ENCODE assay signal across 4 fruit fly cellular contexts in genomic region chr4:70127-70904, dm6.
TF ChIP-seq lines count a peak whose summit lies in the region.

No protein-coding gene starts in this region.

- TF ChIP-seq CTCF in whole organism, embryonic (GFP tag; optimal IDR thresholded peaks at IDR 0.05; lab: Kevin White, UChicago): no peak

TF ChIP-seq in whole organism, adult, 20 proteins besides CTCF, POLR2A, EP300 and RAD21:
- TF ChIP-seq kay (GFP tag; lab: Kevin White, UChicago; ENCODE audit: borderline replicate concordance) (peak; percentile 95), toe (GFP tag; optimal IDR thresholded peaks at IDR 0.05; lab: Kevin White, UChicago) (no peak), tj (GFP tag; optimal IDR thresholded peaks at IDR 0.05; lab: Kevin White, UChicago) (peak; percentile 66)

TF ChIP-seq in whole organism, embryonic, 481 proteins besides CTCF, POLR2A, EP300 and RAD21 (continues in another document):
- TF ChIP-seq bowl (GFP tag; IDR thresholded peaks at IDR 0.05; lab: Robert Waterston, UW) (no peak), CG18764 (GFP tag; optimal IDR thresholded peaks at IDR 0.05; lab: Kevin White, UChicago) (no peak), lilli (GFP tag; optimal IDR thresholded peaks at IDR 0.05; lab: Kevin White, UChicago) (no peak), hkb (optimal IDR thresholded peaks at IDR 0.05; lab: Kevin White, UChicago) (no peak), hkb (GFP tag; IDR thresholded peaks at IDR 0.05; lab: Robert Waterston, UW) (0 out of 2 replicates have a peak, but pooled peaks have one; percentile 8), CG8089 (GFP tag; optimal IDR thresholded peaks at IDR 0.05; lab: Kevin White, UChicago) (peak; percentile 19), bab2 (GFP tag; optimal IDR thresholded peaks at IDR 0.05; lab: Kevin White, UChicago) (no peak), CG31441 (GFP tag; IDR thresholded peaks at IDR 0.05; lab: Robert Waterston, UW) (no peak), CG17359 (tag; optimal IDR thresholded peaks at IDR 0.05; lab: Kevin White, UChicago) (no peak), Pdp1 (GFP tag; optimal IDR thresholded peaks at IDR 0.05; lab: Kevin White, UChicago) (peak in 1 of 2 experiments; percentile 24), cg (GFP tag; optimal IDR thresholded peaks at IDR 0.05; lab: Kevin White, UChicago) (peak; percentile 76), crol (GFP tag; IDR thresholded peaks at IDR 0.05; lab: Robert Waterston, UW) (no peak), CG13296 (GFP tag; optimal IDR thresholded peaks at IDR 0.05; lab: Kevin White, UChicago) (peak; percentile 42), CG12071 (GFP tag; optimal IDR thresholded peaks at IDR 0.05; lab: Kevin White, UChicago) (no peak), CG32772 (GFP tag; IDR thresholded peaks at IDR 0.05; lab: Robert Waterston, UW) (no peak), kni (GFP tag; optimal IDR thresholded peaks at IDR 0.05; lab: Kevin White, UChicago) (peak; percentile 76), ro (GFP tag; IDR thresholded peaks at IDR 0.05; lab: Robert Waterston, UW) (no peak), gro (GFP tag; optimal IDR thresholded peaks at IDR 0.05; lab: Kevin White, UChicago) (no peak), CG15514 (GFP tag; optimal IDR thresholded peaks at IDR 0.05; lab: Kevin White, UChicago) (no peak), CG18262 (tag; optimal IDR thresholded peaks at IDR 0.05; lab: Kevin White, UChicago) (no peak), HmgD (GFP tag; optimal IDR thresholded peaks at IDR 0.05; lab: Kevin White, UChicago) (no peak), nerfin-2 (GFP tag; IDR thresholded peaks at IDR 0.05; lab: Robert Waterston, UW; ENCODE audit: partially characterized antibody) (no peak), crp (GFP tag; optimal IDR thresholded peaks at IDR 0.05; lab: Kevin White, UChicago) (no peak), org-1 (GFP tag; optimal IDR thresholded peaks at IDR 0.05; lab: Kevin White, UChicago) (no peak), Ada2b (GFP tag; IDR thresholded peaks at IDR 0.05; lab: Robert Waterston, UW) (no peak), Dbx (GFP tag; IDR thresholded peaks at IDR 0.05; lab: Robert Waterston, UW) (no peak), CG4854 (GFP tag; optimal IDR thresholded peaks at IDR 0.05; lab: Kevin White, UChicago) (no peak), Lim3 (GFP tag; IDR thresholded peaks at IDR 0.05; lab: Robert Waterston, UW) (no peak), bigmax (GFP tag; optimal IDR thresholded peaks at IDR 0.05; lab: Kevin White, UChicago) (no peak), CG16813 (GFP tag; IDR thresholded peaks at IDR 0.05; lab: Robert Waterston, UW; ENCODE audit: partially characterized antibody) (no peak)

TF ChIP-seq in whole organism, prepupa, 60 proteins besides CTCF, POLR2A, EP300 and RAD21:
- TF ChIP-seq Ets96B (tag; optimal IDR thresholded peaks at IDR 0.05; lab: Kevin White, UChicago): no peak
- no peak for TF ChIP-seq pdm3 (GFP tag; optimal IDR thresholded peaks at IDR 0.05; lab: Kevin White, UChicago)
- TF ChIP-seq esn (GFP tag; optimal IDR thresholded peaks at IDR 0.05; lab: Kevin White, UChicago): no peak
- TF ChIP-seq CG1621 (tag; optimal IDR thresholded peaks at IDR 0.05; lab: Kevin White, UChicago): no peak
- TF ChIP-seq fkh (GFP tag; optimal IDR thresholded peaks at IDR 0.05; lab: Kevin White, UChicago): peak; percentile 88
- peak; percentile 10 for TF ChIP-seq dsx (GFP tag; optimal IDR thresholded peaks at IDR 0.05; lab: Kevin White, UChicago; ENCODE audit: poor library complexity, severe bottlenecking)
TF ChIP-seq in whole organism, prepupa: peak in this region for 2.

TF ChIP-seq in whole organism, pupa, 21 proteins besides CTCF, POLR2A, EP300 and RAD21:
- TF ChIP-seq CG12605 (GFP tag; IDR thresholded peaks at IDR 0.05; lab: Robert Waterston, UW) (no peak), D1 (tag; optimal IDR thresholded peaks at IDR 0.05; lab: Kevin White, UChicago) (peak; percentile 46)
